Worm (Caenorhabditis elegans): ENCODE measurements around the gene ZC443.7.

- TF ChIP-seq unc-62 (GFP tag; optimal IDR thresholded peaks at IDR 0.05) = no peak
- no peak for TF ChIP-seq nhr-12 (tag; optimal IDR thresholded peaks at IDR 0.05)
- TF ChIP-seq zag-1 (tag; optimal IDR thresholded peaks at IDR 0.05) = no peak
- TF ChIP-seq ceh-28 (tag; optimal IDR thresholded peaks at IDR 0.05) = no peak
- TF ChIP-seq jun-1 (tag; optimal IDR thresholded peaks at IDR 0.05) = peak; percentile 65
- no peak for TF ChIP-seq pha-4 (tag; optimal IDR thresholded peaks at IDR 0.05)
- TF ChIP-seq nhr-28 (tag; optimal IDR thresholded peaks at IDR 0.05) = no peak
- peak; percentile 68 for TF ChIP-seq pqm-1 (tag; optimal IDR thresholded peaks at IDR 0.05)
- TF ChIP-seq ama-1 (optimal IDR thresholded peaks at IDR 0.05) = no peak
- TF ChIP-seq nhr-237 (tag; optimal IDR thresholded peaks at IDR 0.05) = no peak
- no peak for TF ChIP-seq ztf-4 (tag; optimal IDR thresholded peaks at IDR 0.05)
- TF ChIP-seq nhr-23 (tag; optimal IDR thresholded peaks at IDR 0.05) = no peak
These were observed 13.6 kb downstream of the ZC443.7 start, which contains the start of the genes ZC443.4 and ugt-18 for ce11 chrV:12819792-12820453.
